Fruit fly (Drosophila melanogaster) whole organism: ENCODE data around the gene COX8.

Experiments
- psq ChIP-seq: fragments of >200 bp; optimal IDR thresholded peaks from 2 replicates; lab custom pipeline; 2017
- usp ChIP-seq: fragments of >200 bp; optimal IDR thresholded peaks from 2 replicates; lab custom pipeline; 2017; ENCODE audit warnings: missing biosample characterization, missing genetic modification characterization, mixed read lengths

DNA sequence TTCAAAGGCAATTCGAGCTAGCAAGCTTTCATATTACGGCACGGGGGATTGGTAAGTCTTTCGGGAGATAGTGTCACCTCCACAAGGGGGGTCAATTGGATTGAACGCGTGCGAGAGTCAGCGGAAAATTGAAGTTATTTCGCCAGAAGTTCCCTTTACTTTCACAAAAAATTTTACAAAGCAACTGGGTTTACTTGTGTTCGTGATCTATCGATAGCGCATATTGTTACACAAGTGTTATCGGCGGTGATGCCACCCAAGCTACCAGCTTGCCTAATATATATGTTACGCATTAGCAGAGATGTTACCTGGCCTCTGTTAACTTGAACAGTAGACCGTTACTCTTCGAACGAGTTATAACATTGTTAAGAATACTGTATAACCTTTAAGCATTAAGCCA, 15.5 kb upstream of the COX8 start, which contains the start of gene Wnk:
- TF ChIP-seq psq (lab: Kevin White, UChicago): no peak
- no peak for TF ChIP-seq usp (GFP tag; lab: Kevin White, UChicago)
